Fruit fly (Drosophila melanogaster): ENCODE results near the gene Pp1alpha-96A.

Pp1alpha-96A gene

dm6 chr3R:24564799-24565344, 46.8 kb downstream of the Pp1alpha-96A start:
- TF ChIP-seq CG8478 (optimal IDR thresholded peaks at IDR 0.05) (no peak), CTCF (optimal IDR thresholded peaks at IDR 0.05) (no peak)

dm6 chr3R:24565748-24566239, 47.7 kb downstream of the Pp1alpha-96A start:
- TF ChIP-seq CG8478 (optimal IDR thresholded peaks at IDR 0.05) (no peak), CTCF (optimal IDR thresholded peaks at IDR 0.05) (no peak)

DNA sequence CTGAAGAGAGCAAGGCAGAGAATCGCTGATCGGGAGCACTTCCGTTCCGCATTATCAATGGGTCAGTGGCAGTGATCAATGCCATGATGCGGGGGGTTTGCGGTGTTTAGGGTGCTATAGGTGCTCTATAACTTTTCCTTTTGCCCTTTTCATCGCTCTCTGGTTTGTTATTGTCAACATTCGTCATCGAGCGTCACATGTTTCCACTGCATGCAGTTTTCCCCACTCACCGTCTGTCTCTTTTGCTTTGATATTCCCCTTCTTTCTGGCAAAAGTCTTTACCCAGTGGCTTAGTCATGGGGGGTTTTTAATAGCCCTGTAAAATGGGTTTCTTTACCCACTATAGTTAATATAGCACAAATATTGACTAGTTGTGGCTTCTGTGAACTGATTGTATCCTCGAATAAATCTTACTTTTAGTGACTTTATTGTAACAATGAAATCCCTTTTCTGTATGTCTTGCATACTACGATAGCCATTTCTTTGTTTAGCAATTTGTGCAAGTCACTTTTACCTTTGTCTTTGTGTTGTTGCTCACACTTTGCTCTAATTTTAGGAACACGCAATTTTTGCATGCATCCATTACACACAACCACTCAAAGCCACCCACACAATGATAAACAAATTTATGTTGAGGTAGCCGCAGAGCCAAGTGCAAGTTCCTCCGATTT, 48.8 kb downstream of the Pp1alpha-96A start:
- TF ChIP-seq CTCF (optimal IDR thresholded peaks at IDR 0.05): no peak
- TF ChIP-seq CG8478 (optimal IDR thresholded peaks at IDR 0.05): no peak

- TF ChIP-seq CTCF (optimal IDR thresholded peaks at IDR 0.05): no peak
- TF ChIP-seq CG8478 (optimal IDR thresholded peaks at IDR 0.05): no peak
Measured at dm6 chr3R:24567427-24567771, 49.3 kb downstream of the Pp1alpha-96A start.

DNA sequence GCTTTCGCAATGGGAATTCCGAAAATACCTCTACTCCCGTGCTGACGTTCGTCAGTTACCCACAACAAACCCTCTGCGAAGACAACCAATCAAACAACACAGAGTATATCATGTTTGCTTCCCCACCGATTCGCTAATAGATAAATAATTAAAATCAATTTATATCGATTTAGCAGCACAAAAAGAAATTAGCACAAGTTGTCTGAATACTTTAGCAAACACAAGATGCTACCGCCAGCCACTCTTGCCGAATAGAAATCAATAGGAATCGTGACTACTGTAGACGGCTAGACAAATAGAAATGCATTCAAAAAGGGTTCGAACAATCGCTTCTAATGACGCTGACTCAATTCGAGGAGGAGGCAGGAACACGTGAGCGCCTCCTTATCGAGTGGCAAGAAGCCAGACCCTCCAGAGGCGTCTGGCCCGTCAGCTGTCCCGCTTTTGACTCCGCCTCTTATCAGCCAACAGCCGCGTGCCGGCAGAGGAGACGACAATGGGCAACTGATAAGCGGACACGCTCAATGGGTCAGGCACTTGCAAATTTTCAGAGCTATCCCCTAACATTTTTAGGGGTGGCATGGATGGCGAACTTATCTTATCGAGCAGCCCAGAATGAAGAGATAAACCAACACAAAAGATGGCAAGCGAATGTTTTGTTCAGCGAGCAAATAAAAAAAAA, 50.3 kb downstream of the Pp1alpha-96A start:
- no peak for TF ChIP-seq CTCF (optimal IDR thresholded peaks at IDR 0.05)
- no peak for TF ChIP-seq CG8478 (optimal IDR thresholded peaks at IDR 0.05)

dm6 chr3R:24569669-24570349, 51.7 kb downstream of the Pp1alpha-96A start:
- TF ChIP-seq CG8478 (optimal IDR thresholded peaks at IDR 0.05) (no peak), CTCF (optimal IDR thresholded peaks at IDR 0.05) (no peak)

- TF ChIP-seq CTCF (optimal IDR thresholded peaks at IDR 0.05) (no peak), CG8478 (optimal IDR thresholded peaks at IDR 0.05) (no peak)
Measured at dm6 chr3R:24571386-24572124, 53.5 kb downstream of the Pp1alpha-96A start.

Data from S2 (cell line).